Worm (Caenorhabditis elegans) whole organism, early embryonic: Measurements from ENCODE around the gene F26A1.19.

ENCODE experiments used
- B0310.2 ChIP-seq: sonication (generic microtip); optimal IDR thresholded peaks from 2 replicates; lab custom pipeline; 2016; ENCODE audit warnings: mild to moderate bottlenecking, missing genetic modification characterization, missing compliant biosample characterization
- F13C5.2 ChIP-seq: sonication (generic microtip); optimal IDR thresholded peaks from 2 replicates; lab custom pipeline; 2017; ENCODE audit warnings: mild to moderate bottlenecking, missing genetic modification characterization, inconsistent platforms, missing compliant biosample characterization
- aly-1 ChIP-seq: sonication (generic microtip); optimal IDR thresholded peaks from 2 replicates; lab custom pipeline; 2016; ENCODE audit warnings: missing genetic modification characterization, missing compliant biosample characterization
- ama-1 ChIP-seq: fragments of 150-350 bp; optimal IDR thresholded peaks from 2 replicates; lab custom pipeline; 2014
- ceh-13 ChIP-seq: fragments of 200-800 bp; sonication (Bioruptor generic); optimal IDR thresholded peaks from 2 replicates; lab custom pipeline; 2018; ENCODE audit warnings: mild to moderate bottlenecking, missing genetic modification characterization, missing compliant biosample characterization
- ceh-36 ChIP-seq: sonication (generic microtip); optimal IDR thresholded peaks from 2 replicates; lab custom pipeline; 2016; ENCODE audit warnings: missing genetic modification characterization, inconsistent platforms, missing compliant biosample characterization
- ets-7 ChIP-seq: sonication (generic microtip); optimal IDR thresholded peaks from 2 replicates; lab custom pipeline; 2016; ENCODE audit warnings: missing genotype, missing genetic modification characterization, missing compliant biosample characterization
- flt-1 ChIP-seq: fragments of 200-800 bp; sonication (Bioruptor generic); IDR thresholded peaks from 2 replicates; pipeline ENCODE4 v1.3.6; 2022; ENCODE audit warnings: missing genetic modification characterization, missing compliant biosample characterization
- hmbx-1 ChIP-seq: sonication (generic microtip); optimal IDR thresholded peaks from 2 replicates; lab custom pipeline; 2016; ENCODE audit warnings: mild to moderate bottlenecking, missing genetic modification characterization, missing compliant biosample characterization
- hmg-4 ChIP-seq: fragments of 200-800 bp; sonication (Bioruptor generic); optimal IDR thresholded peaks from 2 replicates; lab custom pipeline; 2018; ENCODE audit warnings: mild to moderate bottlenecking, missing genetic modification characterization, missing compliant biosample characterization
- hnd-1 ChIP-seq: sonication (generic microtip); optimal IDR thresholded peaks from 2 replicates; lab custom pipeline; 2016; ENCODE audit warnings: missing genetic modification characterization, missing compliant biosample characterization
- pes-1 ChIP-seq: fragments of 200-800 bp; sonication (Bioruptor generic); IDR thresholded peaks from 2 replicates; pipeline ENCODE4 v1.3.6; 2022; ENCODE audit warnings: missing genetic modification reagents, missing genetic modification characterization, missing compliant biosample characterization
- scrt-1 ChIP-seq: fragments of 200-800 bp; sonication (Bioruptor generic); IDR thresholded peaks from 2 replicates; pipeline ENCODE4 v1.3.6; 2022; ENCODE audit warnings: missing genetic modification characterization, missing compliant biosample characterization
- sea-1 ChIP-seq: fragments of 200-800 bp; sonication (Bioruptor generic); conservative IDR thresholded peaks from 2 replicates; pipeline ENCODE4 v1.3.6; 2022; ENCODE audit warnings: missing genetic modification characterization, missing compliant biosample characterization
- tbx-11 ChIP-seq: fragments of 200-800 bp; sonication (Bioruptor generic); IDR thresholded peaks from 2 replicates; pipeline ENCODE4 v1.3.6; 2022; ENCODE audit warnings: missing genetic modification characterization, missing compliant biosample characterization
- tbx-37 ChIP-seq: fragments of 200-800 bp; sonication (Bioruptor generic); conservative IDR thresholded peaks from 2 replicates; pipeline ENCODE4 v1.3.6; 2022; ENCODE audit warnings: missing genetic modification reagents, missing genetic modification characterization, missing compliant biosample characterization
- tra-4 ChIP-seq: sonication (generic microtip); optimal IDR thresholded peaks from 2 replicates; lab custom pipeline; 2017; ENCODE audit warnings: missing genetic modification characterization, missing compliant biosample characterization

F26A1.19 gene

ce11 chrIII:4883429-4883828 lies 45.9 kb downstream of the F26A1.19 start, which contains the start of gene clec-5:
Gene clec-5 (minus strand): TSS chrIII:4883606.
- TF ChIP-seq tra-4 (tag; lab: Kevin White, UChicago) (no peak), ama-1 (lab: Kevin White, UChicago) (no peak), pes-1 (GFP tag; lab: Robert Waterston, UW) (no peak), ets-7 (tag; lab: Kevin White, UChicago) (no peak), tbx-11 (GFP tag; lab: Robert Waterston, UW) (no peak), B0310.2 (tag; lab: Kevin White, UChicago) (no peak), hmg-4 (no peak), aly-1 (no peak), F13C5.2 (tag; lab: Kevin White, UChicago) (no peak), ceh-36 (no peak), tbx-37 (no peak), flt-1 (GFP tag; lab: Robert Waterston, UW) (no peak), ceh-13 (GFP tag; lab: Kevin White, UChicago) (no peak), sea-1 (GFP tag; lab: Robert Waterston, UW) (no peak), scrt-1 (GFP tag; lab: Robert Waterston, UW) (no peak), hmbx-1 (tag; lab: Kevin White, UChicago) (no peak)

DNA sequence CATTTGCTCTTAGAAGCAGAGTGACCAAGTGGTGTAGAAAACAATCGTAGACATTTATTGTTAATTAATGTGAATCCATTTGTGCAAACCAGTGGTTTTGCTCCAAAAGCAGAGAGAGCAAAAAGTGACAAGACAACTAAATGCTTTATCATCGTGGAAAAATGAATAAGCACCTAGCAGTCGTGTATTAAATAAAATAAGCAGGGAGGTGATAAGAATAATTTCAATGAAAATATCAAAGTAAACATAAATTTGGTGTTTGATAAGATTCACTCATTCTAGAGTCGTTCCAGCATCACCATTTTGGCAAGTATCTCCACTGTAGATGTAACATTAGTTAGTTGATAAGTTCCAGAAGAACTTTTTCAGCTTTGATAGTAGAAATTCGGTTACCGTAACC lies 49.8 kb downstream of the F26A1.19 start, which contains the start of gene clec-6:
Gene clec-6 (minus strand): TSS at position 154 of the 400 bp plus-strand sequence.
- TF ChIP-seq ceh-13 (GFP tag; lab: Kevin White, UChicago) = no peak
- TF ChIP-seq ets-7 (tag; lab: Kevin White, UChicago) = no peak
- TF ChIP-seq B0310.2 (tag; lab: Kevin White, UChicago) = no peak
- no peak for TF ChIP-seq tbx-37
- TF ChIP-seq tra-4 (tag; lab: Kevin White, UChicago) = no peak
- no peak for TF ChIP-seq ceh-36
- no peak for TF ChIP-seq ama-1 (lab: Kevin White, UChicago)
- no peak for TF ChIP-seq hmbx-1 (tag; lab: Kevin White, UChicago)
- no peak for TF ChIP-seq hnd-1
- no peak for TF ChIP-seq sea-1 (GFP tag; lab: Robert Waterston, UW)
- no peak for TF ChIP-seq flt-1 (GFP tag; lab: Robert Waterston, UW)
- TF ChIP-seq pes-1 (GFP tag; lab: Robert Waterston, UW) = no peak
